Worm (Caenorhabditis elegans): ENCODE measurements around the gene sdz-38.

DNA sequence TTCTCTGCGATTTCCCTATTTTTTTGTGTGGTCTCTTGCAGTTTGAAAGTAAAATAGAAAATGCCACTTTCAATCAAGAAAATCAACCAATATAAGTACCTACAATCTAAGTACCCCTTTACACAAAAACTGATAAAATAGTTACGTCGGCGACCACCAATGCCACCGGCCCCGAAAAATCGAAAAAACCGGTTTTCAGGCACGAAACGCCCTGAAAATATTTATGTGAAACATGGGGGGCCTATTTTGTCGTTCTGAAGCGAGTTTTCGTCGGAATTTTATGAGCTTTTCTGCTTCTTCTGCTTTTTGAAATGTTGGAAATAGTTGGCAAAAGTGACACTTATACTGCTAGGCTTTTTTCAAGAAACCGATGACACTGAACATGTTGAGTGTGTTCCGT lies 7.0 kb upstream of the sdz-38 start:
- TF ChIP-seq nhr-25 (tag; optimal IDR thresholded peaks at IDR 0.05): no peak
- no peak for TF ChIP-seq aly-2 (tag; optimal IDR thresholded peaks at IDR 0.05)
- no peak for TF ChIP-seq lsy-2 (tag; optimal IDR thresholded peaks at IDR 0.05)
- no peak for TF ChIP-seq mab-5 (tag; optimal IDR thresholded peaks at IDR 0.05)
- no peak for TF ChIP-seq mdl-1 (tag; optimal IDR thresholded peaks at IDR 0.05)
- no peak for TF ChIP-seq unc-62 (GFP tag; optimal IDR thresholded peaks at IDR 0.05)
- no peak for TF ChIP-seq ztf-11 (tag; optimal IDR thresholded peaks at IDR 0.05)
- no peak for TF ChIP-seq lin-11 (tag; optimal IDR thresholded peaks at IDR 0.05)

All from whole organism, L2 larva.